Fruit fly (Drosophila melanogaster): ENCODE data around the gene CG32462.

The CG32462 gene

dm6 chr3L:22848940-22849339 lies 4.4 kb downstream of the CG32462 start:
- TF ChIP-seq Rel (GFP tag; optimal IDR thresholded peaks at IDR 0.05), result no peak
- TF ChIP-seq Rel (tag; optimal IDR thresholded peaks at IDR 0.05), result no peak
- TF ChIP-seq CG32264 (GFP tag; optimal IDR thresholded peaks at IDR 0.05), result no peak
- no peak for TF ChIP-seq br (GFP tag; optimal IDR thresholded peaks at IDR 0.05)
- no peak for TF ChIP-seq Hr83 (GFP tag; optimal IDR thresholded peaks at IDR 0.05; ENCODE audit: poor library complexity, severe bottlenecking)
- TF ChIP-seq Dfd (GFP tag; optimal IDR thresholded peaks at IDR 0.05), result no peak
- TF ChIP-seq brk (GFP tag; optimal IDR thresholded peaks at IDR 0.05), result no peak
- no peak for TF ChIP-seq lola (GFP tag; optimal IDR thresholded peaks at IDR 0.05)
- no peak for TF ChIP-seq sv (GFP tag; optimal IDR thresholded peaks at IDR 0.05)
- no peak for TF ChIP-seq fru (GFP tag; optimal IDR thresholded peaks at IDR 0.05)
- no peak for TF ChIP-seq dl (GFP tag; optimal IDR thresholded peaks at IDR 0.05; ENCODE audit: insufficient read depth in 1 of 2, partially characterized antibody in 2 of 2)
- no peak for TF ChIP-seq Jra (GFP tag; optimal IDR thresholded peaks at IDR 0.05)
- TF ChIP-seq dmrt93B (GFP tag; optimal IDR thresholded peaks at IDR 0.05), result no peak
- TF ChIP-seq ey (GFP tag; optimal IDR thresholded peaks at IDR 0.05), result no peak
- no peak for TF ChIP-seq Mio (GFP tag; optimal IDR thresholded peaks at IDR 0.05)
- no peak for TF ChIP-seq usp (GFP tag; optimal IDR thresholded peaks at IDR 0.05)

DNA sequence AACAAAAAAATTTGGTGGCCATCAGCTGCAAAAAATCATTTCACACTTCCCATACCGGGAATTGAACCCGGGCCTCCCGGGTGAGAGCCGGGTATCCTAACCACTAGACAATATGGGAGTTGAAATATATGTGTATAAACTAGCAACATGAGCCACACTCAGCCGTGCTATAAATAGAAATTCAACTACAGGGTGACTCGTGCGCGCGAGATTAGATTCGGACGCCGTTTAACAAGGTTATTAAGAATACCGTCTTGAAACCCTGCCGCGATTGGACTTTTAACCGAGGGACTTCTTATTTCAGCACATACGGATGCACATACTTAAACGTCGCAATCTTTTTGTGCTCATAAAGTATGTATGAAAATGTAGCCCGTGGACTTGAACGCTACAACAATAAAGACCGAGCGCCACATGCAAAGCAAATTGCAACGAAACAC lies 5.6 kb downstream of the CG32462 start:
- TF ChIP-seq Hnf4 (GFP tag; optimal IDR thresholded peaks at IDR 0.05) (peak; percentile 47), Dif (GFP tag; optimal IDR thresholded peaks at IDR 0.05; ENCODE audit: partially characterized antibody) (peak; percentile 14), tai (GFP tag; optimal IDR thresholded peaks at IDR 0.05) (no peak), sv (GFP tag; optimal IDR thresholded peaks at IDR 0.05) (no peak), h (GFP tag; optimal IDR thresholded peaks at IDR 0.05) (peak; percentile 6), rgr (GFP tag; optimal IDR thresholded peaks at IDR 0.05) (peak; percentile 17), fru (GFP tag; optimal IDR thresholded peaks at IDR 0.05) (no peak), CrebA (GFP tag; optimal IDR thresholded peaks at IDR 0.05; ENCODE audit: borderline replicate concordance) (peak; percentile 78), Rel (GFP tag; optimal IDR thresholded peaks at IDR 0.05) (no peak), Rel (tag; optimal IDR thresholded peaks at IDR 0.05) (peak; percentile 35)

dm6 chr3L:22843094-22843493 lies 10.2 kb downstream of the CG32462 start:
- TF ChIP-seq HLH106 (tag; optimal IDR thresholded peaks at IDR 0.05) (no peak), Rel (GFP tag; optimal IDR thresholded peaks at IDR 0.05) (no peak), Rel (tag; optimal IDR thresholded peaks at IDR 0.05) (peak; percentile 15)

- TF ChIP-seq Myc (optimal IDR thresholded peaks at IDR 0.05) (no peak), Sp1 (GFP tag; optimal IDR thresholded peaks at IDR 0.05) (peak; percentile 68), CG9705 (GFP tag; optimal IDR thresholded peaks at IDR 0.05) (no peak), pan (optimal IDR thresholded peaks at IDR 0.05) (no peak), brk (GFP tag; optimal IDR thresholded peaks at IDR 0.05) (no peak), Dif (GFP tag; optimal IDR thresholded peaks at IDR 0.05; ENCODE audit: partially characterized antibody) (peak; percentile 80), Vsx2 (GFP tag; optimal IDR thresholded peaks at IDR 0.05; ENCODE audit: partially characterized antibody) (peak; percentile 90), tai (GFP tag; optimal IDR thresholded peaks at IDR 0.05) (no peak), Rel (GFP tag; optimal IDR thresholded peaks at IDR 0.05) (no peak), Rel (tag; optimal IDR thresholded peaks at IDR 0.05) (peak; percentile 47), dsf (GFP tag; optimal IDR thresholded peaks at IDR 0.05; ENCODE audit: borderline replicate concordance) (no peak), Dfd (GFP tag; optimal IDR thresholded peaks at IDR 0.05) (no peak), br (GFP tag; optimal IDR thresholded peaks at IDR 0.05) (peak; percentile 30), foxo (GFP tag; optimal IDR thresholded peaks at IDR 0.05) (no peak), HLH106 (tag; optimal IDR thresholded peaks at IDR 0.05) (peak; percentile 14), Abd-B (GFP tag; optimal IDR thresholded peaks at IDR 0.05) (no peak), jim (GFP tag; optimal IDR thresholded peaks at IDR 0.05) (peak; percentile 96), CrebA (GFP tag; optimal IDR thresholded peaks at IDR 0.05; ENCODE audit: borderline replicate concordance) (peak; percentile 36), h (GFP tag; optimal IDR thresholded peaks at IDR 0.05) (peak; percentile 67), fru (GFP tag; optimal IDR thresholded peaks at IDR 0.05) (peak; percentile 26), dl (GFP tag; optimal IDR thresholded peaks at IDR 0.05; ENCODE audit: insufficient read depth in 1 of 2, partially characterized antibody in 2 of 2) (peak; percentile 62 to 72), usp (GFP tag; optimal IDR thresholded peaks at IDR 0.05) (no peak), psq (GFP tag; optimal IDR thresholded peaks at IDR 0.05) (peak; percentile 80)
Measured at dm6 chr3L:22839726-22840228, 13.5 kb downstream of the CG32462 start.

Data from whole organism, wandering third instar larva.